Worm (Caenorhabditis elegans) whole organism, L1 larva: ENCODE data around the gene Y66D12A.24.

ENCODE experiments used
- alr-1 ChIP-seq: fragments of 200-800 bp; sonication (Bioruptor generic); optimal IDR thresholded peaks from 2 replicates; lab custom pipeline; 2018; ENCODE audit warnings: borderline replicate concordance, mild to moderate bottlenecking, missing genetic modification characterization, missing compliant biosample characterization
- fkh-10 ChIP-seq: sonication (generic microtip); optimal IDR thresholded peaks from 2 replicates; lab custom pipeline; 2017; ENCODE audit warnings: missing biosample characterization, missing genetic modification reagents, missing genetic modification characterization
- pax-3 ChIP-seq: fragments of 200-800 bp; sonication (Bioruptor generic); optimal IDR thresholded peaks from 2 replicates; lab custom pipeline; 2018; ENCODE audit warnings: mild to moderate bottlenecking, missing genetic modification characterization, moderate library complexity, missing compliant biosample characterization
- sup-37 ChIP-seq: fragments of 200-800 bp; sonication (Bioruptor generic); optimal IDR thresholded peaks from 2 replicates; lab custom pipeline; 2018; ENCODE audit warnings: mild to moderate bottlenecking, missing genetic modification characterization, missing compliant biosample characterization
- unc-86 ChIP-seq: sonication (generic microtip); optimal IDR thresholded peaks from 2 replicates; lab custom pipeline; 2016; ENCODE audit warnings: missing genetic modification characterization, missing compliant biosample characterization

ce11 chrIII:11478468-11479363 is 17.9 kb upstream of the Y66D12A.24 start:
- TF ChIP-seq sup-37 (no peak), alr-1 (tag; lab: Kevin White, UChicago) (no peak), unc-86 (no peak), fkh-10 (GFP tag; lab: Kevin White, UChicago) (no peak), pax-3 (tag; lab: Kevin White, UChicago) (no peak)
